Fruit fly (Drosophila melanogaster): ENCODE measurements around the gene CG15478.

CG15478 gene

dm6 chrX:7698000-7698896, 19.5 kb downstream of the CG15478 start (continued):
- TF ChIP-seq nerfin-2 (GFP tag; IDR thresholded peaks at IDR 0.05; ENCODE audit: partially characterized antibody) (no peak), CG32532 (GFP tag; IDR thresholded peaks at IDR 0.05) (peak; percentile 96), CG7839 (tag; optimal IDR thresholded peaks at IDR 0.05) (peak; percentile 97), CG31441 (GFP tag; IDR thresholded peaks at IDR 0.05) (peak; percentile 98), CG6689 (GFP tag; IDR thresholded peaks at IDR 0.05) (peak; percentile 95), Rx (GFP tag; IDR thresholded peaks at IDR 0.05) (peak; percentile 91), NfI (GFP tag; optimal IDR thresholded peaks at IDR 0.05) (peak; percentile 96), Adf1 (GFP tag; IDR thresholded peaks at IDR 0.05) (peak; percentile 81), CG3065 (GFP tag; optimal IDR thresholded peaks at IDR 0.05) (peak; percentile 87), CG14667 (GFP tag; IDR thresholded peaks at IDR 0.05) (peak; percentile 93), kni (GFP tag; optimal IDR thresholded peaks at IDR 0.05) (peak; percentile 61), CG15269 (tag; optimal IDR thresholded peaks at IDR 0.05) (peak; percentile 98), emc (GFP tag; optimal IDR thresholded peaks at IDR 0.05) (peak; percentile 86), pzg (GFP tag; optimal IDR thresholded peaks at IDR 0.05) (peak; percentile 6), ssp (GFP tag; IDR thresholded peaks at IDR 0.05) (peak; percentile 87), ato (GFP tag; IDR thresholded peaks at IDR 0.05; ENCODE audit: partially characterized antibody) (no peak), Ets65A (GFP tag) (peak; percentile 98), pan (optimal IDR thresholded peaks at IDR 0.05) (no peak), pan (GFP tag; optimal IDR thresholded peaks at IDR 0.05 in 1 of 2, IDR thresholded peaks at IDR 0.05 in 1 of 2) (peak in 1 of 2 experiments; percentile 98), CG7963 (GFP tag; IDR thresholded peaks at IDR 0.05; ENCODE audit: partially characterized antibody) (no peak), CG13775 (GFP tag; optimal IDR thresholded peaks at IDR 0.05) (peak; percentile 94), CG4617 (GFP tag; optimal IDR thresholded peaks at IDR 0.05; ENCODE audit: borderline replicate concordance) (peak; percentile 73), HLHmδ (GFP tag; optimal IDR thresholded peaks at IDR 0.05) (no peak), Ptx1 (GFP tag; IDR thresholded peaks at IDR 0.05) (peak; percentile 97), CG11085 (GFP tag; IDR thresholded peaks at IDR 0.05) (peak; percentile 93), HmgZ (tag; optimal IDR thresholded peaks at IDR 0.05) (peak; percentile 96), HLH4C (GFP tag; IDR thresholded peaks at IDR 0.05; ENCODE audit: partially characterized antibody) (no peak), Scr (GFP tag; IDR thresholded peaks at IDR 0.05; ENCODE audit: partially characterized antibody) (no peak), CG1792 (GFP tag; optimal IDR thresholded peaks at IDR 0.05) (peak; percentile 80), run (tag; optimal IDR thresholded peaks at IDR 0.05) (peak; percentile 94), zf30C (GFP tag; optimal IDR thresholded peaks at IDR 0.05) (peak; percentile 74), da (GFP tag; optimal IDR thresholded peaks at IDR 0.05) (peak; percentile 75), HLH54F (GFP tag; optimal IDR thresholded peaks at IDR 0.05) (peak; percentile 89), odd (GFP tag; optimal IDR thresholded peaks at IDR 0.05) (peak; percentile 93), Camta (GFP tag; optimal IDR thresholded peaks at IDR 0.05) (peak; percentile 87), CG15011 (GFP tag; optimal IDR thresholded peaks at IDR 0.05) (peak; percentile 93), CG4820 (GFP tag; optimal IDR thresholded peaks at IDR 0.05) (peak; percentile 92), CG15073 (GFP tag; optimal IDR thresholded peaks at IDR 0.05) (peak; percentile 48), CG7271 (tag; optimal IDR thresholded peaks at IDR 0.05) (peak; percentile 61), az2 (GFP tag; optimal IDR thresholded peaks at IDR 0.05) (peak; percentile 93), kay (GFP tag; optimal IDR thresholded peaks at IDR 0.05) (peak; percentile 84), MTF-1 (GFP tag; optimal IDR thresholded peaks at IDR 0.05; ENCODE audit: borderline replicate concordance) (peak; percentile 82), fu2 (GFP tag; optimal IDR thresholded peaks at IDR 0.05) (peak; percentile 88), rib (GFP tag; IDR thresholded peaks at IDR 0.05) (peak; percentile 95), amos (GFP tag; IDR thresholded peaks at IDR 0.05; ENCODE audit: partially characterized antibody) (no peak), ATbp (GFP tag; optimal IDR thresholded peaks at IDR 0.05) (peak; percentile 95), salm (tag; optimal IDR thresholded peaks at IDR 0.05) (peak; percentile 95), HmgD (GFP tag; optimal IDR thresholded peaks at IDR 0.05) (peak; percentile 20)

Data from whole organism, embryonic.